Fruit fly (Drosophila melanogaster): ENCODE data around the gene CG15535.

Gene CG15535

dm6 chr3R:30450224-30450623 is 26.5 kb upstream of the CG15535 start (continued):
- no peak for TF ChIP-seq vnd (GFP tag; IDR thresholded peaks at IDR 0.05; ENCODE audit: partially characterized antibody)
- TF ChIP-seq CG17186 (GFP tag; optimal IDR thresholded peaks at IDR 0.05), result peak; percentile 59
- TF ChIP-seq pb (GFP tag; optimal IDR thresholded peaks at IDR 0.05), result peak; percentile 3
- TF ChIP-seq CG4730 (GFP tag; IDR thresholded peaks at IDR 0.05), result no peak; the same call in 1 of the 2 replicates
- TF ChIP-seq Aef1 (GFP tag; IDR thresholded peaks at IDR 0.05), result 0 out of 3 replicates have a peak, but pooled peaks have one; percentile 22
- TF ChIP-seq Abd-B (GFP tag; optimal IDR thresholded peaks at IDR 0.05), result no peak
- peak; percentile 45 for TF ChIP-seq az2 (GFP tag; optimal IDR thresholded peaks at IDR 0.05)
- no peak; the same call in none of the 2 replicates for TF ChIP-seq CG31441 (GFP tag; IDR thresholded peaks at IDR 0.05)
- peak; percentile 82 for TF ChIP-seq Side (GFP tag; optimal IDR thresholded peaks at IDR 0.05)
- peak; percentile 88 for TF ChIP-seq CG7987 (GFP tag; optimal IDR thresholded peaks at IDR 0.05)
- peak; percentile 98 for TF ChIP-seq Med (GFP tag)
- peak; percentile 72 for TF ChIP-seq CG10321 (GFP tag; IDR thresholded peaks at IDR 0.05)
- peak; percentile 78 for TF ChIP-seq Camta (GFP tag; optimal IDR thresholded peaks at IDR 0.05)
- TF ChIP-seq gt (GFP tag; IDR thresholded peaks at IDR 0.05), result no peak
- peak; percentile 78 for TF ChIP-seq gsb-n (tag; optimal IDR thresholded peaks at IDR 0.05)
- TF ChIP-seq slbo (GFP tag; IDR thresholded peaks at IDR 0.05), result peak; percentile 81
- TF ChIP-seq Fer2 (tag; optimal IDR thresholded peaks at IDR 0.05), result peak; percentile 17
- TF ChIP-seq ATbp (GFP tag; optimal IDR thresholded peaks at IDR 0.05), result peak; percentile 91
- TF ChIP-seq Stat92E (GFP tag; optimal IDR thresholded peaks at IDR 0.05), result no peak
- TF ChIP-seq ewg (GFP tag; optimal IDR thresholded peaks at IDR 0.05), result peak; percentile 44
- TF ChIP-seq lola (GFP tag; optimal IDR thresholded peaks at IDR 0.05), result no peak
- peak; percentile 30; the same call in 1 of the 2 replicates for TF ChIP-seq Atf6 (GFP tag; IDR thresholded peaks at IDR 0.05)
- TF ChIP-seq chinmo (GFP tag; IDR thresholded peaks at IDR 0.05; ENCODE audit: partially characterized antibody), result peak; percentile 69; the same call in 3 of the 4 replicates
- peak; percentile 48 for TF ChIP-seq bigmax (GFP tag; optimal IDR thresholded peaks at IDR 0.05)
- TF ChIP-seq Eip74EF (GFP tag; optimal IDR thresholded peaks at IDR 0.05), result no peak
- peak; percentile 51 for TF ChIP-seq psq (GFP tag; optimal IDR thresholded peaks at IDR 0.05)
- peak; percentile 26 for TF ChIP-seq CG5180 (GFP tag; optimal IDR thresholded peaks at IDR 0.05)
- peak; percentile 83 for TF ChIP-seq CG18599 (GFP tag; optimal IDR thresholded peaks at IDR 0.05)
- TF ChIP-seq tap (tag; optimal IDR thresholded peaks at IDR 0.05), result peak; percentile 52
- TF ChIP-seq Xrp1 (GFP tag; IDR thresholded peaks at IDR 0.05), result no peak; the same call in 1 of the 2 replicates
- TF ChIP-seq CG12104 (GFP tag; optimal IDR thresholded peaks at IDR 0.05), result peak; percentile 61
- TF ChIP-seq Lpt (GFP tag; optimal IDR thresholded peaks at IDR 0.05), result no peak
- TF ChIP-seq pita (GFP tag; optimal IDR thresholded peaks at IDR 0.05), result no peak
- peak; percentile 23 for TF ChIP-seq sisA (GFP tag; IDR thresholded peaks at IDR 0.05)
- TF ChIP-seq rib (GFP tag; IDR thresholded peaks at IDR 0.05), result peak; percentile 90
- peak; percentile 25 for TF ChIP-seq Xbp1 (GFP tag; optimal IDR thresholded peaks at IDR 0.05)
- TF ChIP-seq CG7839 (tag; optimal IDR thresholded peaks at IDR 0.05), result peak; percentile 29
- peak; percentile 93 for TF ChIP-seq lab (GFP tag; optimal IDR thresholded peaks at IDR 0.05)
- peak; percentile 67 for TF ChIP-seq CG12659 (GFP tag; optimal IDR thresholded peaks at IDR 0.05)
- TF ChIP-seq CG2875 (GFP tag; optimal IDR thresholded peaks at IDR 0.05), result peak; percentile 89
- no peak for TF ChIP-seq Neu2 (GFP tag; optimal IDR thresholded peaks at IDR 0.05; ENCODE audit: borderline replicate concordance)
- no peak for TF ChIP-seq Ssrp (tag; optimal IDR thresholded peaks at IDR 0.05)
- TF ChIP-seq yki (optimal IDR thresholded peaks at IDR 0.05), result peak; percentile 57
- TF ChIP-seq Lhr (GFP tag; optimal IDR thresholded peaks at IDR 0.05), result peak; percentile 60
- no peak for TF ChIP-seq Nf-YC (tag; optimal IDR thresholded peaks at IDR 0.05)
- TF ChIP-seq Usf (GFP tag; optimal IDR thresholded peaks at IDR 0.05), result no peak
- TF ChIP-seq CG11560 (tag; IDR thresholded peaks at IDR 0.05), result no peak
- TF ChIP-seq sima (GFP tag; optimal IDR thresholded peaks at IDR 0.05), result no peak
- peak; percentile 59 for TF ChIP-seq CG3065 (GFP tag; optimal IDR thresholded peaks at IDR 0.05)
- TF ChIP-seq sob (GFP tag; IDR thresholded peaks at IDR 0.05), result peak; percentile 86

All from whole organism, embryonic.